Fruit fly (Drosophila melanogaster) whole organism, prepupa: Measurements from ENCODE around the gene jet.

Experiments
- CG10669 ChIP-seq: fragments of 200-800 bp; sonication (Bioruptor generic); optimal IDR thresholded peaks from 3 replicates; lab custom pipeline; 2018; ENCODE audit warnings: missing biosample characterization, mild to moderate bottlenecking, missing genetic modification characterization, moderate library complexity
- CG11294 ChIP-seq: fragments of 200-800 bp; sonication (Bioruptor generic); IDR thresholded peaks from 2 replicates; pipeline ENCODE4 v1.3.6; 2022; ENCODE audit warnings: missing biosample characterization, missing genetic modification characterization
- CG11762 ChIP-seq: fragments of 200-800 bp; sonication (Bioruptor generic); optimal IDR thresholded peaks from 3 replicates; lab custom pipeline; 2016; ENCODE audit warnings: missing biosample characterization, missing genetic modification characterization; ENCODE audit not compliant: insufficient read depth
- CG11902 ChIP-seq: fragments of 200-800 bp; sonication (Bioruptor generic); optimal IDR thresholded peaks from 3 replicates; lab custom pipeline; 2016; ENCODE audit warnings: missing biosample characterization, missing genetic modification characterization
- CG15336 ChIP-seq: fragments of 200-800 bp; sonication (Bioruptor generic); IDR thresholded peaks from 2 replicates; pipeline ENCODE4 v1.3.6; 2022; ENCODE audit warnings: missing biosample characterization, missing genetic modification characterization
- CG1621 ChIP-seq: fragments of 200-800 bp; sonication (Bioruptor generic); optimal IDR thresholded peaks from 3 replicates; lab custom pipeline; 2018; ENCODE audit warnings: missing biosample characterization, mild to moderate bottlenecking, missing genetic modification characterization
- CG3032 ChIP-seq: fragments of 200-800 bp; optimal IDR thresholded peaks from 2 replicates; lab custom pipeline; 2019; ENCODE audit warnings: missing biosample characterization, mild to moderate bottlenecking, missing genetic modification characterization, moderate library complexity
- CG31627 ChIP-seq: fragments of 200-800 bp; sonication (Bioruptor generic); optimal IDR thresholded peaks from 3 replicates; lab custom pipeline; 2016; ENCODE audit warnings: missing biosample characterization, missing genetic modification characterization
- CG32006 ChIP-seq: fragments of 200-800 bp; sonication (Bioruptor generic); optimal IDR thresholded peaks from 3 replicates; lab custom pipeline; 2017; ENCODE audit warnings: missing biosample characterization, mild to moderate bottlenecking, missing genetic modification characterization
- CG34406 ChIP-seq: fragments of 200-800 bp; sonication (Bioruptor generic); optimal IDR thresholded peaks from 3 replicates; lab custom pipeline; 2016; ENCODE audit warnings: missing biosample characterization, missing genetic modification characterization
- CG3919 ChIP-seq: fragments of 200-800 bp; sonication (Bioruptor generic); optimal IDR thresholded peaks from 3 replicates; lab custom pipeline; 2016; ENCODE audit warnings: missing biosample characterization, missing genetic modification characterization
- CG4318 ChIP-seq: fragments of 200-800 bp; sonication (Bioruptor generic); optimal IDR thresholded peaks from 3 replicates; lab custom pipeline; 2017; ENCODE audit warnings: missing biosample characterization, mild to moderate bottlenecking, missing genetic modification characterization
- CG6276 ChIP-seq: fragments of 200-800 bp; sonication (Bioruptor generic); optimal IDR thresholded peaks from 2 replicates; lab custom pipeline; 2017; ENCODE audit warnings: missing biosample characterization, mild to moderate bottlenecking, missing genetic modification characterization
- CG6792 ChIP-seq: fragments of 200-800 bp; sonication (Bioruptor generic); optimal IDR thresholded peaks from 3 replicates; lab custom pipeline; 2016; ENCODE audit warnings: missing biosample characterization, missing genetic modification characterization
- CG6808 ChIP-seq: fragments of 200-800 bp; sonication (Bioruptor generic); optimal IDR thresholded peaks from 3 replicates; lab custom pipeline; 2017; ENCODE audit warnings: missing biosample characterization, missing genetic modification characterization, mild to moderate bottlenecking, moderate library complexity, missing genetic modification reagents
- CG6854 ChIP-seq: fragments of 200-800 bp; sonication (Bioruptor generic); optimal IDR thresholded peaks from 2 replicates; lab custom pipeline; 2017; ENCODE audit warnings: missing biosample characterization, mild to moderate bottlenecking, missing genetic modification characterization
- CG8319 ChIP-seq: fragments of 200-800 bp; sonication (Bioruptor generic); optimal IDR thresholded peaks from 3 replicates; lab custom pipeline; 2016; ENCODE audit warnings: missing biosample characterization, missing genetic modification characterization
- CG8632 ChIP-seq: fragments of 200-800 bp; sonication (Bioruptor generic); optimal IDR thresholded peaks from 3 replicates; lab custom pipeline; 2016; ENCODE audit warnings: missing biosample characterization, missing genetic modification characterization
- CG9139 ChIP-seq: fragments of 200-800 bp; sonication (Bioruptor generic); optimal IDR thresholded peaks from 3 replicates; lab custom pipeline; 2017; ENCODE audit warnings: missing biosample characterization, mild to moderate bottlenecking, missing genetic modification characterization
- Eip75B ChIP-seq: fragments of 200-800 bp; sonication (Bioruptor generic); optimal IDR thresholded peaks from 3 replicates; lab custom pipeline; 2016; ENCODE audit warnings: missing biosample characterization, missing genetic modification characterization
- Eip93F ChIP-seq: fragments of 200-800 bp; sonication (Bioruptor generic); optimal IDR thresholded peaks from 2 replicates; lab custom pipeline; 2016; ENCODE audit warnings: missing biosample characterization, mild to moderate bottlenecking, missing genetic modification characterization
- Ets21C ChIP-seq: fragments of 200-800 bp; sonication (Bioruptor generic); optimal IDR thresholded peaks from 3 replicates; lab custom pipeline; 2016; ENCODE audit warnings: missing biosample characterization, missing genetic modification characterization
- Ets96B ChIP-seq: fragments of 200-800 bp; optimal IDR thresholded peaks from 2 replicates; lab custom pipeline; 2019; ENCODE audit warnings: missing biosample characterization, mild to moderate bottlenecking, missing genetic modification characterization, moderate library complexity
- Hr38 ChIP-seq: sonication (Bioruptor generic); optimal IDR thresholded peaks from 2 replicates; lab custom pipeline; 2016; ENCODE audit warnings: missing biosample characterization, missing genetic modification characterization
- Hr39 ChIP-seq: fragments of 200-800 bp; sonication (Bioruptor generic); optimal IDR thresholded peaks from 2 replicates; lab custom pipeline; 2016; ENCODE audit warnings: missing biosample characterization, missing genetic modification characterization
- Lpt ChIP-seq: fragments of 200-800 bp; sonication (Bioruptor generic); optimal IDR thresholded peaks from 3 replicates; lab custom pipeline; 2016; ENCODE audit warnings: missing biosample characterization, missing genetic modification characterization
- Met ChIP-seq: fragments of 200-800 bp; sonication (Bioruptor generic); optimal IDR thresholded peaks from 3 replicates; lab custom pipeline; 2016; ENCODE audit warnings: missing biosample characterization, missing genetic modification characterization
- OdsH ChIP-seq: fragments of 200-800 bp; sonication (Bioruptor generic); optimal IDR thresholded peaks from 3 replicates; lab custom pipeline; 2016; ENCODE audit warnings: missing biosample characterization, missing genetic modification characterization
- Sox102F ChIP-seq: fragments of 200-800 bp; sonication (Bioruptor generic); optimal IDR thresholded peaks from 2 replicates; lab custom pipeline; 2016; ENCODE audit warnings: missing biosample characterization, mild to moderate bottlenecking, missing genetic modification characterization
- Sox14 ChIP-seq: fragments of 200-800 bp; sonication (Bioruptor generic); optimal IDR thresholded peaks from 3 replicates; lab custom pipeline; 2016; ENCODE audit warnings: missing biosample characterization, missing genetic modification characterization
- Sox15 ChIP-seq: fragments of 200-800 bp; sonication (Bioruptor generic); optimal IDR thresholded peaks from 3 replicates; lab custom pipeline; 2016; ENCODE audit warnings: missing biosample characterization, missing genetic modification characterization
- achi ChIP-seq: fragments of 200-800 bp; sonication (Bioruptor generic); optimal IDR thresholded peaks from 3 replicates; lab custom pipeline; 2016; ENCODE audit warnings: missing biosample characterization, missing genetic modification characterization
- dac ChIP-seq: fragments of 200-800 bp; sonication (Bioruptor generic); optimal IDR thresholded peaks from 2 replicates; lab custom pipeline; 2017; ENCODE audit warnings: missing biosample characterization, mild to moderate bottlenecking, missing genetic modification characterization
- dsx ChIP-seq: fragments of 200-800 bp; optimal IDR thresholded peaks from 3 replicates; lab custom pipeline; 2019; ENCODE audit warnings: missing biosample characterization, mild to moderate bottlenecking, missing genetic modification characterization, moderate library complexity; ENCODE audit not compliant: poor library complexity, severe bottlenecking
- eg ChIP-seq: fragments of 200-800 bp; sonication (Bioruptor generic); IDR thresholded peaks from 3 replicates; pipeline ENCODE4 v1.3.6; 2022; ENCODE audit warnings: missing biosample characterization, missing genetic modification characterization
- fd59A ChIP-seq: fragments of 200-800 bp; sonication (Bioruptor generic); optimal IDR thresholded peaks from 2 replicates; lab custom pipeline; 2017; ENCODE audit warnings: missing biosample characterization, mild to moderate bottlenecking, missing genetic modification characterization, missing genetic modification reagents
- fd85E ChIP-seq: fragments of 200-800 bp; sonication (Bioruptor generic); optimal IDR thresholded peaks from 3 replicates; lab custom pipeline; 2016; ENCODE audit warnings: missing biosample characterization, missing genetic modification characterization
- fkh ChIP-seq: fragments of 200-800 bp; sonication (Bioruptor generic); optimal IDR thresholded peaks from 3 replicates; lab custom pipeline; 2017; ENCODE audit warnings: missing biosample characterization, mild to moderate bottlenecking, missing genetic modification characterization, moderate library complexity
- lz ChIP-seq: fragments of 200-800 bp; sonication (Bioruptor generic); optimal IDR thresholded peaks from 3 replicates; lab custom pipeline; 2016; ENCODE audit warnings: missing biosample characterization, missing genetic modification characterization
- net ChIP-seq: fragments of 200-800 bp; sonication (Bioruptor generic); optimal IDR thresholded peaks from 3 replicates; lab custom pipeline; 2016; ENCODE audit warnings: missing biosample characterization, missing genetic modification characterization
- pdm3 ChIP-seq: fragments of 200-800 bp; sonication (Bioruptor generic); optimal IDR thresholded peaks from 3 replicates; lab custom pipeline; 2016; ENCODE audit warnings: missing biosample characterization, missing genetic modification characterization
- spab ChIP-seq: fragments of 200-800 bp; sonication (Bioruptor generic); optimal IDR thresholded peaks from 2 replicates; lab custom pipeline; 2017; ENCODE audit warnings: missing biosample characterization, mild to moderate bottlenecking, missing genetic modification characterization, missing genetic modification reagents
- ss ChIP-seq, 2 experiments: fragments of 200-800 bp; sonication (Bioruptor generic); optimal IDR thresholded peaks; 2 replicates in 1 of 2; 3 replicates in 1 of 2; lab custom pipeline; 2017 to 2018; ENCODE audit warnings: mild to moderate bottlenecking in 2 of 2, missing biosample characterization in 2 of 2, missing genetic modification characterization in 2 of 2, moderate library complexity in 1 of 2
- svp ChIP-seq: fragments of 200-800 bp; sonication (Bioruptor generic); peaks from one replicate; lab custom pipeline; 2016; ENCODE audit warnings: missing biosample characterization, missing genetic modification characterization
- topi ChIP-seq: fragments of 200-800 bp; sonication (Bioruptor generic); optimal IDR thresholded peaks from 3 replicates; lab custom pipeline; 2016; ENCODE audit warnings: missing biosample characterization, missing genetic modification characterization
- vri ChIP-seq: fragments of 200-800 bp; sonication (Bioruptor generic); optimal IDR thresholded peaks from 3 replicates; lab custom pipeline; 2016; ENCODE audit warnings: missing biosample characterization, mild to moderate bottlenecking, missing genetic modification characterization

The jet gene

dm6 chr2L:4907986-4908385, 41.6 kb downstream of the jet start (continued):
- TF ChIP-seq CG11902 (GFP tag; lab: Kevin White, UChicago) (no peak), lz (GFP tag; lab: Kevin White, UChicago) (no peak), achi (GFP tag; lab: Kevin White, UChicago) (peak; percentile 51), Sox14 (GFP tag; lab: Kevin White, UChicago) (no peak), fkh (GFP tag; lab: Kevin White, UChicago) (peak; percentile 36), CG9139 (GFP tag; lab: Kevin White, UChicago) (no peak), Lpt (peak; percentile 20), spab (no peak), Met (GFP tag; lab: Kevin White, UChicago) (no peak), Eip93F (GFP tag; lab: Kevin White, UChicago) (no peak), net (GFP tag; lab: Kevin White, UChicago) (peak; percentile 74), Hr39 (GFP tag; lab: Kevin White, UChicago) (no peak), CG6808 (GFP tag; lab: Kevin White, UChicago) (no peak), Hr38 (GFP tag; lab: Kevin White, UChicago) (no peak), fd59A (GFP tag; lab: Kevin White, UChicago) (no peak), pdm3 (peak; percentile 46), fd85E (no peak), dac (GFP tag; lab: Kevin White, UChicago) (peak; percentile 17)

DNA sequence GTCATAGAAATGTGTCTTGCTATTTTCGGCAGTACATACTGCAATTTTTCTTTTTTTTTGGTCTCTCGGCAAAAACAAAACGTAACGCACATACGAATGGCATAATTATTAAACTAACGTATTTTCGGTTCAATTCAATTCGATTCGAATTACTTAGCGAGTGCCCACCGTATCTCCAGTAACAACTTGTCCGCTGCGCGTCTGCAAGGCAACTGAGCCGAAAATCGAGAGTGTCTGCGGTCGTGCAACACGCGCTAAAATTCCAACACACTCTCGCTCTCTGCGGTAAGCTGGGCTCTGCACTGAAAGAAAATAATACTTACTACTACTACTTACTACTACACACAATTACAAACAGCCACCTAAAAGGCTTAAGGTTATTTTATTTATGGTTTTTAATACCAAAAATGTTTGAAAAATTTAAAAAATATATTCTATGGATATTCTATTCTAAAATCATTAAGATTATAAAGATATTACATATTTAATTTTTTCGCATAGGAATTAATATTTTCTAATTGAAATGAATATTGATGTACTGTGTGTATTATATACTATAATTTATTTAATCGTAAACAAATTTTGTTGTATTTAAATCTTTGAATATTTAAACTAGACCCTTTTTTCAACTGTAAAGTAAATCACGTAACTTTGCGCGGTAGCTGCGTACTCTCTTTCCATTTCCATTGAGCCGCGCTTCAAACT, 42.9 kb downstream of the jet start, which contains the start of gene snsl:
snsl (minus strand) TSS at position 217 of the 705 bp plus-strand sequence.
- peak; percentile 82 for TF ChIP-seq CG15336
- TF ChIP-seq CG6854 (GFP tag; lab: Kevin White, UChicago) = no peak
- no peak for TF ChIP-seq Eip75B (GFP tag; lab: Kevin White, UChicago)
- TF ChIP-seq svp (GFP tag; lab: Kevin White, UChicago) = peak; percentile 69
- peak; percentile 36 for TF ChIP-seq vri (GFP tag; lab: Kevin White, UChicago)
- TF ChIP-seq CG8632 (GFP tag; lab: Kevin White, UChicago) = peak; percentile 82
- peak; percentile 35 for TF ChIP-seq CG11762
- TF ChIP-seq Hr39 (GFP tag; lab: Kevin White, UChicago) = peak; percentile 37
- peak; percentile 26 for TF ChIP-seq Sox102F
- TF ChIP-seq pdm3 = peak; percentile 44
- no peak for TF ChIP-seq fd85E
- TF ChIP-seq CG4318 (GFP tag; lab: Kevin White, UChicago) = peak; percentile 45
- peak; percentile 69 for TF ChIP-seq spab
- TF ChIP-seq ss (GFP tag; optimal IDR thresholded peaks at IDR 0.05; lab: Kevin White, UChicago) = peak; percentile 66 to 78
- TF ChIP-seq CG11294 = no peak
- TF ChIP-seq CG11902 (GFP tag; lab: Kevin White, UChicago) = peak; percentile 11
- peak; percentile 62; the same call in 2 of the 3 replicates for TF ChIP-seq eg (GFP tag; lab: Robert Waterston, UW)
- TF ChIP-seq Ets21C (GFP tag; lab: Kevin White, UChicago) = no peak
- peak; percentile 28 for TF ChIP-seq CG10669 (GFP tag; lab: Kevin White, UChicago)
- peak; percentile 70 for TF ChIP-seq Ets96B (tag; lab: Kevin White, UChicago)
- TF ChIP-seq CG34406 (GFP tag; lab: Kevin White, UChicago) = peak; percentile 74
- no peak for TF ChIP-seq Sox14 (GFP tag; lab: Kevin White, UChicago)
- peak; percentile 19 for TF ChIP-seq lz (GFP tag; lab: Kevin White, UChicago)
- TF ChIP-seq CG8319 (GFP tag; lab: Kevin White, UChicago) = peak; percentile 49
- peak; percentile 69 for TF ChIP-seq CG6276
- TF ChIP-seq CG6808 (GFP tag; lab: Kevin White, UChicago) = peak; percentile 80
- TF ChIP-seq Sox15 (GFP tag; lab: Kevin White, UChicago) = peak; percentile 50
- TF ChIP-seq OdsH = peak; percentile 67
- peak; percentile 72 for TF ChIP-seq dsx (GFP tag; lab: Kevin White, UChicago)
- peak; percentile 11 for TF ChIP-seq CG31627 (GFP tag; lab: Kevin White, UChicago)
- peak; percentile 83 for TF ChIP-seq CG32006 (GFP tag; lab: Kevin White, UChicago)
- peak; percentile 63 for TF ChIP-seq Lpt
- TF ChIP-seq CG6792 (GFP tag; lab: Kevin White, UChicago) = peak; percentile 68
- no peak for TF ChIP-seq Eip93F (GFP tag; lab: Kevin White, UChicago)
- TF ChIP-seq fd59A (GFP tag; lab: Kevin White, UChicago) = peak; percentile 39
- peak; percentile 11 for TF ChIP-seq topi (GFP tag; lab: Kevin White, UChicago)
- TF ChIP-seq CG3032 (tag; lab: Kevin White, UChicago) = peak; percentile 80
- TF ChIP-seq CG3919 (GFP tag; lab: Kevin White, UChicago) = peak; percentile 66
- TF ChIP-seq Met (GFP tag; lab: Kevin White, UChicago) = peak; percentile 12
- TF ChIP-seq CG1621 (tag; lab: Kevin White, UChicago) = peak; percentile 6
